Worm (Caenorhabditis elegans): ENCODE results near the gene F22E5.21.
"Not testable (repeated sequence)": the region's sequence is repeated elsewhere in the genome, so short reads cannot be mapped to it uniquely, and the experiment has no call there.

The F22E5.21 gene

ce11 chrII:2628401-2628800 lies 8.9 kb downstream of the F22E5.21 start:
- TF ChIP-seq egl-43 (GFP tag; IDR thresholded peaks at IDR 0.05) = peak; percentile 67; the same call in 1 of the 2 replicates
- TF ChIP-seq nhr-77 (tag; optimal IDR thresholded peaks at IDR 0.05) = no peak
- TF ChIP-seq set-16 (GFP tag; IDR thresholded peaks at IDR 0.05) = peak; percentile 91
- TF ChIP-seq F26F4.8 (GFP tag; conservative IDR thresholded peaks at IDR 0.05) = 0 out of 2 replicates have a peak, but pooled peaks have one; percentile 26
- no peak for TF ChIP-seq mxl-2 (GFP tag; conservative IDR thresholded peaks at IDR 0.05)

ce11 chrII:2627154-2627799 lies 10.0 kb downstream of the F22E5.21 start, which contains the start of gene sri-71:
TSS of gene sri-71 (plus strand) at chrII:2627749.
- TF ChIP-seq set-16 (GFP tag; IDR thresholded peaks at IDR 0.05) (peak; percentile 93), lin-29 (GFP tag; IDR thresholded peaks at IDR 0.05) (no peak), D1046.2 (GFP tag; IDR thresholded peaks at IDR 0.05) (no peak), aha-1 (tag) (peak; percentile 10), nhr-102 (tag; optimal IDR thresholded peaks at IDR 0.05) (no peak), hlh-30 (tag; optimal IDR thresholded peaks at IDR 0.05; ENCODE audit: insufficient read depth) (no peak), dmd-6 (GFP tag; IDR thresholded peaks at IDR 0.05) (no peak), egl-43 (GFP tag; IDR thresholded peaks at IDR 0.05) (peak; percentile 65; the same call in 1 of the 2 replicates)

DNA sequence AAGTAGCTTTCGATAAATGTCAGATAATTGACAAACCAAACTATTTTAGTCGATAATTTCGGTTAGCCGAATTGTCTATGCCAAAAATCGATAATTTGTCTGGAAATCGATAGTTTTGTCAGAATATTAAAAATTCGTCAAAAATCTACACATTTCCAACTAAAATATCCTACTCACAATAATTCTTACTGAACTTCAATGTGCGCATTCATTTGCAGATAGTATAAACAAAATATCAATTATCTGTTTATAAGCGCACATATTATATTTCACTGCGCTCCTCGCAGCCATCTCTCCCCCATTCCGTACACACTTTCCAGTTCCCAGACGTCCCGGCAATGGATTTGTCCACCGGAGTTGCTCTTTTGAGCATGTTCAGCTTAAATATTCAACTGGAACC lies 12.5 kb downstream of the F22E5.21 start, which contains the start of gene lgc-28:
lgc-28 (plus strand) TSS at position 301 of the 400 bp plus-strand sequence.
- no peak for TF ChIP-seq madf-9 (GFP tag; conservative IDR thresholded peaks at IDR 0.05)
- TF ChIP-seq nhr-41 (GFP tag; IDR thresholded peaks at IDR 0.05) = no peak
- no peak for TF ChIP-seq ceh-28 (tag; optimal IDR thresholded peaks at IDR 0.05)
- TF ChIP-seq hmg-1.1 (GFP tag; IDR thresholded peaks at IDR 0.05) = no peak
- TF ChIP-seq aha-1 (tag) = no peak
- TF ChIP-seq hlh-11 (tag; optimal IDR thresholded peaks at IDR 0.05) = no peak
- TF ChIP-seq ZK337.2 (GFP tag; IDR thresholded peaks at IDR 0.05) = no peak

DNA sequence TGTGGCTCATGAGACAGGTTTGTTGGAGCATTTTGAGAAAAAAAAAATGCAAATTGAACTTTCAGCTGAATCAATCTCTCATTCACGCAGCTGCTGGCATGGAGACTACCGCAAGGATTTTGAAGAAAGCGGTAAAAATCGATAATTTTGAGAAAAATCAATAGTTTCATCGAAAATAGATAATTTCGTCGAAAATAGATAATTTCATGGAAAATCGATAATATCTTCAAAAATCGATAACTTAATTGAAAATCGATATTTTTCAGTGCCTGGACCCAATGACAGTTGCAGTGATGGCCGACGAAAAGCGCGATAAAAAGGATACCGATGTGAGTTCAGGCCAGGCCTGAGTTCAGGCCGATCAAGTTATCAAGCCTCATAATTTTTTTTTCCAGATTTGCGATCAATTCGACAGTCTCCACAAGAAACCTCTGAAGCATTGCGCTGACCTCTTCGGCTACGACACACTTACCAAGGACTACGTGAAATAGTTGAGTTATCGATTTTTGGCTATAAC lies 14.3 kb downstream of the F22E5.21 start, which contains the start of gene D2062.4:
D2062.4 (plus strand) TSS at position 467 of the 517 bp plus-strand sequence.
- TF ChIP-seq ceh-28 (tag; optimal IDR thresholded peaks at IDR 0.05) = peak; percentile 61

ce11 chrII:2622480-2622879 lies 14.8 kb downstream of the F22E5.21 start, which contains the start of gene D2062.5:
TSS of gene D2062.5 (plus strand) at chrII:2622780.
- no peak for TF ChIP-seq nhr-102 (tag; optimal IDR thresholded peaks at IDR 0.05)
- no peak for TF ChIP-seq ZK546.5 (tag; optimal IDR thresholded peaks at IDR 0.05)
- no peak for TF ChIP-seq Y5F2A.4 (GFP tag; optimal IDR thresholded peaks at IDR 0.05)
- TF ChIP-seq daf-19 (GFP tag; conservative IDR thresholded peaks at IDR 0.05) = no peak
- no peak for TF ChIP-seq hmg-1.1 (GFP tag; IDR thresholded peaks at IDR 0.05)
- TF ChIP-seq daf-12 (tag; optimal IDR thresholded peaks at IDR 0.05) = no peak
- no peak for TF ChIP-seq sdz-12 (GFP tag; optimal IDR thresholded peaks at IDR 0.05)
- TF ChIP-seq egl-43 (GFP tag; IDR thresholded peaks at IDR 0.05) = no peak

- TF ChIP-seq aha-1 (tag) (peak; percentile 25), unc-62 (GFP tag; optimal IDR thresholded peaks at IDR 0.05 in 1 of 2) (peak in 1 of 2 experiments; percentile 28)
- TF ChIP-seq unc-62 (tag; optimal IDR thresholded peaks at IDR 0.05) = not testable (repeated sequence)
Measured at ce11 chrII:2619148-2619547, 18.1 kb downstream of the F22E5.21 start, which contains the start of gene msrp-6. TSS of gene msrp-6 (plus strand) at chrII:2619448.

DNA sequence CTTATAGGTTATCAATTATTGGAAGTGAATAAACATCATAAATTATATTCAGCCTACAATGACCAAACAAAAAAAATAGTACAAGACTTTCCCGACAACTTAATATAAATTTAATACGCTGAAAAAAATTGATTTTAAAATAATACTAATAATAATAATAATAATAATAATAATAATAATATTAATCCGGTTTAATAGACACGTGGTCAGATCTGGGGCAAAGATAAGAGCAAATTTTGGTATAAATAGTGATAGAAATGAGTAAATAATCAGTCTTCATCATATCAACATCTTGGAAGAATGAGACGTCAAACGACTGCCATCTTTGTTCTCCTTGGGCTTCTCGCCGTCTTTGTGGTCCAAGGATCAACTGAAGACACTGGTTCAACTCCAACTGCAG lies 20.6 kb downstream of the F22E5.21 start, which contains the start of gene msrp-5:
msrp-5 (plus strand) TSS at position 301 of the 400 bp plus-strand sequence.
- not testable (repeated sequence) for TF ChIP-seq F10B5.3 (tag; optimal IDR thresholded peaks at IDR 0.05); lin-13 (GFP tag; optimal IDR thresholded peaks at IDR 0.05); attf-4 (tag; optimal IDR thresholded peaks at IDR 0.05)

Data from whole organism, L4 larva.